Fruit fly (Drosophila melanogaster): Measurements from ENCODE around the gene CG33702.

dm6 chr3L:9548800-9549199, 35.6 kb upstream of the CG33702 start:
- TF ChIP-seq CG11617 (GFP tag; optimal IDR thresholded peaks at IDR 0.05) (no peak), cnc (optimal IDR thresholded peaks at IDR 0.05) (no peak), CG7045 (GFP tag; optimal IDR thresholded peaks at IDR 0.05) (no peak), CG7101 (tag; optimal IDR thresholded peaks at IDR 0.05) (no peak), CG14711 (tag; optimal IDR thresholded peaks at IDR 0.05) (no peak)
